Worm (Caenorhabditis elegans) whole organism, L4/young adult: ENCODE measurements around the gene cest-1.2.
"Not testable (repeated sequence)": the region's sequence is repeated elsewhere in the genome, so short reads cannot be mapped to it uniquely, and the experiment has no call there.

ENCODE experiments used
- W03F9.2 ChIP-seq: fragments of 150-350 bp; optimal IDR thresholded peaks from 2 replicates; lab custom pipeline; 2014; ENCODE audit warnings: missing biosample characterization, missing genetic modification characterization
- dao-5 ChIP-seq: sonication (generic microtip); optimal IDR thresholded peaks from 2 replicates; lab custom pipeline; 2016; ENCODE audit warnings: missing genotype, missing genetic modification characterization, moderate library complexity, missing compliant biosample characterization
- him-1 ChIP-seq: sonication (generic microtip); optimal IDR thresholded peaks from 2 replicates; lab custom pipeline; 2016; ENCODE audit warnings: missing genotype, missing genetic modification reagents, missing genetic modification characterization, missing compliant biosample characterization

cest-1.2 gene

ce11 chrV:14160698-14161097 lies at the start of gene cest-1.2:
TSS of gene cest-1.2 (minus strand) at chrV:14160862.
- TF ChIP-seq dao-5 (tag; lab: Kevin White, UChicago) (no peak), him-1 (tag; lab: Kevin White, UChicago) (no peak), W03F9.2 (tag; lab: Kevin White, UChicago) (no peak)

ce11 chrV:14205214-14205613 lies 44.6 kb upstream of the cest-1.2 start, which contains the start of gene T16A9.3:
TSS of gene T16A9.3 (plus strand) at chrV:14205514.
- TF ChIP-seq W03F9.2, him-1, dao-5 (tag; lab: Kevin White, UChicago): not testable (repeated sequence)

DNA sequence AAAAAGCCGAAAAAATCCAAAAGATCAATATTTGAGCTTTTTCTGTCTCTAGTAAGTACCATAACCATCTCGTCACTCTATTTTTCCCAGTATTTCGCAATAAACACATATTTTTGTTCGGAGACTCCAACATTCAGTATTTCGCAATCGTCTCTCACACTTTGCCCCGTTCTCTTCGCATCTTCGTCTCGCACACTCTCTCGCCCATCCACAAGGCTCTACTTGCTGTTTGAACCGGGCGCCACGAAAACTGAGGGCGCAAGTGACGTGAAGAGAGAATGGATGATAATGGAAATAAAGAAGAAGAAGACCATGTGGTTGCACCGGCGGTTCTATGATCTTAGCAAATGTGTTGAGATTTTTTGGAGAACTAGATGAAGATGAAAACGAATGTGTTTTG lies 39.4 kb upstream of the cest-1.2 start:
- TF ChIP-seq W03F9.2 (tag; lab: Kevin White, UChicago) (peak; percentile 76), him-1 (tag; lab: Kevin White, UChicago) (peak; percentile 84), dao-5 (tag; lab: Kevin White, UChicago) (no peak)

DNA sequence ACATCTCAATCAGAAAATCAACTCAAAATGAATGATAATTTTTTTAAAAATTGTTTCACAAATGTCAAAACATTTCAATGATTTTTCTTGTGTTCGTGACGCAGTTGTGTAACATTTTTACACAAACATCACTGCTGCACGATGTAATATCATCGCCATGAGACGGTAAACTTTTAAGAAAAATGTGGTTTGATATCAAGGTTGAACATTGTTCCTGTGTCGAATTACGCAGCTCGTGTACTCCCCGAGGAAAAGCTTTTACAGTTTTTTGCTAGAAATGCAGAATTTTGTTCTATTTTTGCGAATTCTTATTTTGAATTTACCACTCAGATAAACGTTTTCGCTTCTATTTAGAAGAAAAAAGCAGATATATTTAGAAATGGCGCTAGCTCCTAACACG lies 37.0 kb upstream of the cest-1.2 start:
- TF ChIP-seq W03F9.2 (tag; lab: Kevin White, UChicago) (no peak), dao-5 (tag; lab: Kevin White, UChicago) (no peak)

DNA sequence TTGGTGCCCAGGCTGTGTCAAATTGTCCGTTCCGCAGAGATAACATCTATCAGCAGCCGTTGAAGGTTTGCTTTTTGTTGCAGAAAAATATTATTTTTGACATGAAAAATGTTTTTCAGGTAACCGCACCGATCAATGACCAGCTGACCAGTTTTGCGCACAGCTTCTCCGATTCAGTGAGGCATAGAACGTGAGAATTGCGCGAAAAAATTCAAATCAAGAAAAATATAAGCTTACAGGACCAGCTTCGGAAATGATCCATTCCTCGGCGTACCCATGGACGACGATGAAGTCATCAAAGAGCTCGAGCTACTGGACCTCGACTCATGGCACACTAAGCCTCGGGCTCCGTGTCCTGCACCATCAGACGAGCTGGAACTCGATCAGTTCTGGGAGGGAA lies 33.9 kb upstream of the cest-1.2 start:
- TF ChIP-seq dao-5 (tag; lab: Kevin White, UChicago) (no peak), W03F9.2 (tag; lab: Kevin White, UChicago) (no peak), him-1 (tag; lab: Kevin White, UChicago) (no peak)

DNA sequence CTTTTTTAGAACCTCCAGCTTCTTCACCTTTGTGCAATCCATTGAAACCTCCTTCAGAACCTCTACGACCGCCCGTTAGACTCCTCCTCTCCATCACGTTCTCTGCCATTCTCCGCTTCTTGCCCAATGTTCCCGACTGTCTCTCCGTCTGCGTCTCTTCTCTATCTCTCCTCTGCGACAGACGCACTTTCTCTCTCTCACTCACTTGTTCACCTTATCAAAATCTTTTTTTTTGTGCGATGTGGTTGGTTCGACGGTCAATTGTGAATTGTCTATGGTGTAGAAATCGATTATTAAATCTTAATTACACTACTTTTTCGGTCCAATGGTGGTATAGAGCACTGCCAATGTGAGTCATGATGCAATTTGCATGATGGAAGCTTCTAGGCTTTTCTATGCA lies 32.8 kb upstream of the cest-1.2 start, which contains the start of gene atfs-1:
TSS of gene atfs-1 (plus strand) at position 213 of the 400 bp plus-strand sequence.
- TF ChIP-seq him-1 (tag; lab: Kevin White, UChicago) = peak; percentile 33
- peak; percentile 14 for TF ChIP-seq W03F9.2 (tag; lab: Kevin White, UChicago)
- no peak for TF ChIP-seq dao-5 (tag; lab: Kevin White, UChicago)

ce11 chrV:14192870-14193269 lies 32.2 kb upstream of the cest-1.2 start:
- peak; percentile 55 for TF ChIP-seq W03F9.2 (tag; lab: Kevin White, UChicago)
- TF ChIP-seq him-1 (tag; lab: Kevin White, UChicago) = no peak
- TF ChIP-seq dao-5 (tag; lab: Kevin White, UChicago) = no peak

- no peak for TF ChIP-seq him-1 (tag; lab: Kevin White, UChicago)
- no peak for TF ChIP-seq dao-5 (tag; lab: Kevin White, UChicago)
- no peak for TF ChIP-seq W03F9.2 (tag; lab: Kevin White, UChicago)
Measured at ce11 chrV:14187104-14187503, 26.4 kb upstream of the cest-1.2 start.

DNA sequence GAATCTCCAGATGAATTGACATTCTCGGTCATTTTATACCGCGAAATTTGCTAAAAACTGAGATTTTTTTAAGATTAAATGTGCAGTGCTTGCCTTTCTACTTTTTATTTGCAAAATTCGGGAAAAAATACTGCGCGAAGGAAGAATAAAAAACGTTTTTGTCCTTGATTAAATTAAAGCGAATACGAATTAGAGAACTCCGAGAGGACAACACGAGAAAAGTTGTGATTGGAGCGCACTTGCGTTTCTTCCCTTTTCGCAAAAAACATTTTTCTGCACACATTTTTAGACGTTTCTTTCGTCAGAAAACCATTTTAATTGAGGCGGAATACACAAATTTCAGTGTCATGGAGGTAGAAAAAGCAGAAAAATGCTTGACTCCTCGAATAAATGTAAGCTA lies 24.8 kb upstream of the cest-1.2 start, which contains the start of the genes trm-1 and ints-2:
TSS of gene trm-1 (minus strand) at position 175 of the 400 bp plus-strand sequence.
TSS of gene ints-2 (plus strand) at position 249 of the 400 bp plus-strand sequence.
- no peak for TF ChIP-seq him-1 (tag; lab: Kevin White, UChicago)
- peak; percentile 60 for TF ChIP-seq W03F9.2 (tag; lab: Kevin White, UChicago)
- no peak for TF ChIP-seq dao-5 (tag; lab: Kevin White, UChicago)

ce11 chrV:14182860-14183259 lies 22.2 kb upstream of the cest-1.2 start, which contains the start of gene cest-2.3:
TSS of gene cest-2.3 (minus strand) at chrV:14182960.
- TF ChIP-seq W03F9.2 (tag; lab: Kevin White, UChicago) (no peak), him-1 (tag; lab: Kevin White, UChicago) (no peak), dao-5 (tag; lab: Kevin White, UChicago) (no peak)

ce11 chrV:14179947-14180346 lies 19.3 kb upstream of the cest-1.2 start, which contains the start of gene ZC376.8:
TSS of gene ZC376.8 (plus strand) at chrV:14180247.
- TF ChIP-seq dao-5 (tag; lab: Kevin White, UChicago) = no peak
- TF ChIP-seq him-1 (tag; lab: Kevin White, UChicago) = no peak
- TF ChIP-seq W03F9.2 (tag; lab: Kevin White, UChicago) = no peak

- TF ChIP-seq him-1 (tag; lab: Kevin White, UChicago) (no peak), dao-5 (tag; lab: Kevin White, UChicago) (no peak), W03F9.2 (tag; lab: Kevin White, UChicago) (no peak)
Measured at ce11 chrV:14177657-14178129, 17.0 kb upstream of the cest-1.2 start, which contains the start of gene ceh-74. TSS of gene ceh-74 (plus strand) at chrV:14178079.

- TF ChIP-seq W03F9.2 (tag; lab: Kevin White, UChicago) (no peak), dao-5 (tag; lab: Kevin White, UChicago) (no peak), him-1 (tag; lab: Kevin White, UChicago) (no peak)
Measured at ce11 chrV:14176572-14176971, 15.9 kb upstream of the cest-1.2 start.

- TF ChIP-seq W03F9.2 (tag; lab: Kevin White, UChicago) (no peak), dao-5 (tag; lab: Kevin White, UChicago) (no peak), him-1 (tag; lab: Kevin White, UChicago) (no peak)
Measured at ce11 chrV:14175216-14175615, 14.6 kb upstream of the cest-1.2 start, which contains the start of gene cest-2.2. TSS of gene cest-2.2 (minus strand) at chrV:14175355.
